Fruit fly (Drosophila melanogaster): Measurements from ENCODE around the gene Rpt3R.
A peak's percentile ranks its signal among the peaks of the same experiment; 100 is the strongest.

Gene Rpt3R

dm6 chr3R:9747272-9747874 is 8.9 kb downstream of the Rpt3R start, which contains the start of gene CG12948 (continued):
- TF ChIP-seq CkIIα-i1 (GFP tag; IDR thresholded peaks at IDR 0.05) (no peak), sna (GFP tag; IDR thresholded peaks at IDR 0.05; ENCODE audit: partially characterized antibody) (peak; percentile 96), Blimp-1 (GFP tag; optimal IDR thresholded peaks at IDR 0.05) (no peak), Hr39 (optimal IDR thresholded peaks at IDR 0.05) (no peak), CG8478 (optimal IDR thresholded peaks at IDR 0.05) (no peak), PHDP (tag; optimal IDR thresholded peaks at IDR 0.05) (peak; percentile 64), CG3995 (GFP tag; optimal IDR thresholded peaks at IDR 0.05) (peak; percentile 52), CG2199 (GFP tag; IDR thresholded peaks at IDR 0.05) (no peak), ATbp (GFP tag; optimal IDR thresholded peaks at IDR 0.05) (no peak), Bteb2 (GFP tag; optimal IDR thresholded peaks at IDR 0.05) (peak; percentile 16), kay (GFP tag; optimal IDR thresholded peaks at IDR 0.05) (no peak), CG15011 (GFP tag; optimal IDR thresholded peaks at IDR 0.05) (no peak), otp (GFP tag; IDR thresholded peaks at IDR 0.05) (no peak), CG17612 (GFP tag; IDR thresholded peaks at IDR 0.05) (no peak), sisA (GFP tag; IDR thresholded peaks at IDR 0.05) (no peak), CG11398 (GFP tag; optimal IDR thresholded peaks at IDR 0.05) (no peak), CG34224 (GFP tag; IDR thresholded peaks at IDR 0.05; ENCODE audit: partially characterized antibody) (peak; percentile 96), CG10565 (GFP tag; optimal IDR thresholded peaks at IDR 0.05) (no peak), bbx (GFP tag; IDR thresholded peaks at IDR 0.05; ENCODE audit: partially characterized antibody) (peak; percentile 75), Ada2b (GFP tag; IDR thresholded peaks at IDR 0.05) (no peak), disco-r (GFP tag; optimal IDR thresholded peaks at IDR 0.05) (no peak), CG17829 (tag; optimal IDR thresholded peaks at IDR 0.05) (peak; percentile 57), kni (GFP tag; optimal IDR thresholded peaks at IDR 0.05) (peak; percentile 54), CG2129 (GFP tag; IDR thresholded peaks at IDR 0.05; ENCODE audit: partially characterized antibody) (peak; percentile 92), CG11093 (GFP tag; IDR thresholded peaks at IDR 0.05) (0 out of 3 replicates have a peak, but pooled peaks have one; percentile 27), emc (GFP tag; optimal IDR thresholded peaks at IDR 0.05) (no peak), abd-A (tag; optimal IDR thresholded peaks at IDR 0.05) (no peak), prd (optimal IDR thresholded peaks at IDR 0.05) (no peak), prd (GFP tag; IDR thresholded peaks at IDR 0.05) (peak; percentile 34; the same call in 1 of the 3 replicates), eyg (GFP tag; optimal IDR thresholded peaks at IDR 0.05) (no peak), Dip3 (GFP tag; optimal IDR thresholded peaks at IDR 0.05) (peak; percentile 45), ap (GFP tag; IDR thresholded peaks at IDR 0.05) (no peak), lov (optimal IDR thresholded peaks at IDR 0.05) (no peak), lov (GFP tag; IDR thresholded peaks at IDR 0.05) (no peak), CG2889 (GFP tag; IDR thresholded peaks at IDR 0.05) (no peak), pros (GFP tag; optimal IDR thresholded peaks at IDR 0.05) (peak; percentile 62), gt (GFP tag; IDR thresholded peaks at IDR 0.05) (no peak), stc (GFP tag; IDR thresholded peaks at IDR 0.05) (no peak), CG32532 (GFP tag; IDR thresholded peaks at IDR 0.05) (peak; percentile 33; the same call in 1 of the 2 replicates), bcd (GFP tag; optimal IDR thresholded peaks at IDR 0.05) (no peak), ranshi (GFP tag; IDR thresholded peaks at IDR 0.05) (no peak; the same call in 1 of the 2 replicates), slbo (GFP tag; IDR thresholded peaks at IDR 0.05) (peak; percentile 67), CG14965 (GFP tag; optimal IDR thresholded peaks at IDR 0.05; ENCODE audit: borderline replicate concordance) (no peak), CG7372 (GFP tag; IDR thresholded peaks at IDR 0.05) (no peak), tna (GFP tag; IDR thresholded peaks at IDR 0.05; ENCODE audit: partially characterized antibody) (peak; percentile 71), CG12299 (tag; optimal IDR thresholded peaks at IDR 0.05) (no peak), Dfd (GFP tag; optimal IDR thresholded peaks at IDR 0.05) (no peak), CHES-1-like (GFP tag; optimal IDR thresholded peaks at IDR 0.05) (peak; percentile 11), CG1647 (GFP tag; optimal IDR thresholded peaks at IDR 0.05) (no peak), CG6254 (GFP tag; optimal IDR thresholded peaks at IDR 0.05) (no peak), CG1603 (tag; optimal IDR thresholded peaks at IDR 0.05) (peak; percentile 50), Jarid2 (GFP tag; optimal IDR thresholded peaks at IDR 0.05) (no peak)
